Worm (Caenorhabditis elegans): Measurements from ENCODE around the gene rsp-6.

DNA sequence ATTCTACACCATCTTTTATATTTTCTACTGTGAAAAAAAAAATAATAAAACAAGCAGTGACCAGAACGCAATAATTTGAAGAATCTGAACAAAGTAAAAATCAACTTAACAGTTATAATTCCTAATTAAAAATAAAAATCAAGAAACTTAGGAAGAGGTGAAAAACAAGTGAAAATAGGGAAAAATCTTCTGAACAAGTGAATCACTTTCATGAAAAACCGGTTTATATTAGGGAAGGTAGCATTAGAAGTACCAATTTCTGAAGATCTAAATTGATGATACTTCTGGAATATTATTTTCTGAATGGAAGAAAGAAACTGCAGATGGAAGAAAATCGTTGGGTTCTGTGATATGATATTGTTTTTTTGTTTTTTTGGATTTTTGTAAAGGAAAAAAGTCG is 45.5 kb upstream of the rsp-6 start:
- no peak for TF ChIP-seq ama-1 (optimal IDR thresholded peaks at IDR 0.05)
- TF ChIP-seq tra-4 (tag; optimal IDR thresholded peaks at IDR 0.05) = no peak
- TF ChIP-seq tbx-37 (GFP tag; conservative IDR thresholded peaks at IDR 0.05) = no peak
- TF ChIP-seq hnd-1 (tag; optimal IDR thresholded peaks at IDR 0.05) = no peak
- TF ChIP-seq sea-1 (GFP tag; conservative IDR thresholded peaks at IDR 0.05) = no peak
- TF ChIP-seq flt-1 (GFP tag; IDR thresholded peaks at IDR 0.05) = no peak
- TF ChIP-seq aly-1 (tag; optimal IDR thresholded peaks at IDR 0.05) = no peak
